Fruit fly (Drosophila melanogaster): Measurements from ENCODE around the gene CG32462.

- TF ChIP-seq ttk (optimal IDR thresholded peaks at IDR 0.05) (no peak), psq (optimal IDR thresholded peaks at IDR 0.05) (no peak)
Observed at dm6 chr3L:22821377-22821776, 31.9 kb downstream of the CG32462 start.
